Fruit fly (Drosophila melanogaster): ENCODE measurements around the gene Sk2.
A peak's percentile ranks its signal among the peaks of the same experiment; 100 is the strongest.

The Sk2 gene

dm6 chr3L:3054099-3054498 is 7.2 kb downstream of the Sk2 start:
- TF ChIP-seq psq (GFP tag; optimal IDR thresholded peaks at IDR 0.05) (no peak), CrebA (GFP tag; optimal IDR thresholded peaks at IDR 0.05; ENCODE audit: borderline replicate concordance) (no peak), rgr (GFP tag; optimal IDR thresholded peaks at IDR 0.05) (no peak), Dfd (GFP tag; optimal IDR thresholded peaks at IDR 0.05) (no peak), usp (GFP tag; optimal IDR thresholded peaks at IDR 0.05) (no peak), HLH106 (tag; optimal IDR thresholded peaks at IDR 0.05) (no peak), Hnf4 (GFP tag; optimal IDR thresholded peaks at IDR 0.05) (no peak), CG9705 (GFP tag; optimal IDR thresholded peaks at IDR 0.05) (no peak), Mio (GFP tag; optimal IDR thresholded peaks at IDR 0.05) (no peak), sage (GFP tag; optimal IDR thresholded peaks at IDR 0.05) (no peak), tai (GFP tag; optimal IDR thresholded peaks at IDR 0.05) (no peak), jim (GFP tag; optimal IDR thresholded peaks at IDR 0.05) (no peak), CG32264 (GFP tag; optimal IDR thresholded peaks at IDR 0.05) (no peak), brk (GFP tag; optimal IDR thresholded peaks at IDR 0.05) (no peak), sv (GFP tag; optimal IDR thresholded peaks at IDR 0.05) (no peak)

dm6 chr3L:3054851-3055250 is 8.0 kb downstream of the Sk2 start, which contains the start of gene CG16753:
Gene CG16753 (plus strand): TSS chr3L:3055079.
- TF ChIP-seq Hr78 (GFP tag; optimal IDR thresholded peaks at IDR 0.05): no peak
- TF ChIP-seq HLH106 (tag; optimal IDR thresholded peaks at IDR 0.05): no peak
- no peak for TF ChIP-seq Dif (GFP tag; optimal IDR thresholded peaks at IDR 0.05; ENCODE audit: partially characterized antibody)
- no peak for TF ChIP-seq Rel (GFP tag; optimal IDR thresholded peaks at IDR 0.05)
- peak; percentile 83 for TF ChIP-seq Rel (tag; optimal IDR thresholded peaks at IDR 0.05)

dm6 chr3L:3058970-3059883 is 12.3 kb downstream of the Sk2 start:
- TF ChIP-seq Mio (GFP tag; optimal IDR thresholded peaks at IDR 0.05) (no peak), OdsH (GFP tag; optimal IDR thresholded peaks at IDR 0.05) (no peak), Abd-B (GFP tag; optimal IDR thresholded peaks at IDR 0.05) (no peak), Rel (GFP tag; optimal IDR thresholded peaks at IDR 0.05) (no peak), Rel (tag; optimal IDR thresholded peaks at IDR 0.05) (peak; percentile 93), Vsx2 (GFP tag; optimal IDR thresholded peaks at IDR 0.05; ENCODE audit: partially characterized antibody) (no peak), Dif (GFP tag; optimal IDR thresholded peaks at IDR 0.05; ENCODE audit: partially characterized antibody) (no peak), ey (GFP tag; optimal IDR thresholded peaks at IDR 0.05) (peak; percentile 8), N (GFP tag; optimal IDR thresholded peaks at IDR 0.05) (no peak), br (GFP tag; optimal IDR thresholded peaks at IDR 0.05) (no peak), fru (GFP tag; optimal IDR thresholded peaks at IDR 0.05) (no peak), CG9705 (GFP tag; optimal IDR thresholded peaks at IDR 0.05) (no peak), sv (GFP tag; optimal IDR thresholded peaks at IDR 0.05) (no peak), Hr78 (GFP tag; optimal IDR thresholded peaks at IDR 0.05) (no peak), pan (optimal IDR thresholded peaks at IDR 0.05) (no peak), Myc (optimal IDR thresholded peaks at IDR 0.05) (no peak), HLH106 (tag; optimal IDR thresholded peaks at IDR 0.05) (peak; percentile 19), h (GFP tag; optimal IDR thresholded peaks at IDR 0.05) (peak; percentile 1), Jra (GFP tag; optimal IDR thresholded peaks at IDR 0.05) (no peak), dl (GFP tag; optimal IDR thresholded peaks at IDR 0.05; ENCODE audit: insufficient read depth in 1 of 2, partially characterized antibody in 2 of 2) (no peak)

- TF ChIP-seq brk (GFP tag; optimal IDR thresholded peaks at IDR 0.05): peak; percentile 98
- peak; percentile 100 for TF ChIP-seq ey (GFP tag; optimal IDR thresholded peaks at IDR 0.05)
- peak; percentile 99 for TF ChIP-seq Rel (GFP tag; optimal IDR thresholded peaks at IDR 0.05)
- TF ChIP-seq Rel (tag; optimal IDR thresholded peaks at IDR 0.05): peak; percentile 92
- peak; percentile 98 for TF ChIP-seq dsf (GFP tag; optimal IDR thresholded peaks at IDR 0.05; ENCODE audit: borderline replicate concordance)
- peak; percentile 100 for TF ChIP-seq rgr (GFP tag; optimal IDR thresholded peaks at IDR 0.05)
- peak; percentile 93 for TF ChIP-seq Dfd (GFP tag; optimal IDR thresholded peaks at IDR 0.05)
- peak; percentile 99 for TF ChIP-seq Hr83 (GFP tag; optimal IDR thresholded peaks at IDR 0.05; ENCODE audit: poor library complexity, severe bottlenecking)
- TF ChIP-seq Mio (GFP tag; optimal IDR thresholded peaks at IDR 0.05): peak; percentile 98
- peak; percentile 100 for TF ChIP-seq HLH106 (tag; optimal IDR thresholded peaks at IDR 0.05)
- peak; percentile 99 for TF ChIP-seq Sp1 (GFP tag; optimal IDR thresholded peaks at IDR 0.05)
- TF ChIP-seq OdsH (GFP tag; optimal IDR thresholded peaks at IDR 0.05): peak; percentile 100
- TF ChIP-seq CG9705 (GFP tag; optimal IDR thresholded peaks at IDR 0.05): peak; percentile 98
- TF ChIP-seq dmrt93B (GFP tag; optimal IDR thresholded peaks at IDR 0.05): peak; percentile 100
- peak; percentile 100 for TF ChIP-seq GATAd (GFP tag; optimal IDR thresholded peaks at IDR 0.05)
- peak; percentile 99 for TF ChIP-seq sv (GFP tag; optimal IDR thresholded peaks at IDR 0.05)
- TF ChIP-seq jim (GFP tag; optimal IDR thresholded peaks at IDR 0.05): peak; percentile 95
- no peak for TF ChIP-seq lola (GFP tag; optimal IDR thresholded peaks at IDR 0.05)
- TF ChIP-seq dl (GFP tag; optimal IDR thresholded peaks at IDR 0.05; ENCODE audit: insufficient read depth in 1 of 2, partially characterized antibody in 2 of 2): no peak
- TF ChIP-seq Hr78 (GFP tag; optimal IDR thresholded peaks at IDR 0.05): no peak
- TF ChIP-seq CrebA (GFP tag; optimal IDR thresholded peaks at IDR 0.05; ENCODE audit: borderline replicate concordance): no peak
- TF ChIP-seq Hnf4 (GFP tag; optimal IDR thresholded peaks at IDR 0.05): peak; percentile 100
- TF ChIP-seq br (GFP tag; optimal IDR thresholded peaks at IDR 0.05): peak; percentile 100
- peak; percentile 98 for TF ChIP-seq woc (GFP tag; optimal IDR thresholded peaks at IDR 0.05)
- peak; percentile 100 for TF ChIP-seq fru (GFP tag; optimal IDR thresholded peaks at IDR 0.05)
These were observed 13.4 kb downstream of the Sk2 start for dm6 chr3L:3060054-3060979.
